Worm (Caenorhabditis elegans) whole organism, L3 larva: ENCODE measurements around the gene F09A5.3.
A peak's percentile ranks its signal among the peaks of the same experiment; 100 is the strongest.

Source experiments
- R02D3.7 ChIP-seq: fragments of 150-350 bp; optimal IDR thresholded peaks from 2 replicates; lab custom pipeline; 2014; ENCODE audit warnings: missing biosample characterization, missing genetic modification characterization
- aly-2 ChIP-seq: fragments of 150-350 bp; optimal IDR thresholded peaks from 2 replicates; lab custom pipeline; 2014; ENCODE audit warnings: missing biosample characterization, missing genetic modification characterization
- ceh-16 ChIP-seq: sonication (generic microtip); optimal IDR thresholded peaks from 2 replicates; lab custom pipeline; 2017; ENCODE audit warnings: missing biosample characterization, missing genetic modification characterization
- ceh-82 ChIP-seq: fragments of 150-350 bp; optimal IDR thresholded peaks from 2 replicates; lab custom pipeline; 2014; ENCODE audit warnings: missing biosample characterization, missing genetic modification characterization
- ceh-9 ChIP-seq: sonication (generic microtip); optimal IDR thresholded peaks from 2 replicates; lab custom pipeline; 2018; ENCODE audit warnings: missing biosample characterization, missing genetic modification characterization
- egl-5 ChIP-seq: fragments of 150-350 bp; optimal IDR thresholded peaks from 2 replicates; lab custom pipeline; 2017; ENCODE audit warnings: missing biosample characterization, missing genetic modification reagents, missing genetic modification characterization, inconsistent platforms
- elt-1 ChIP-seq: fragments of 150-350 bp; optimal IDR thresholded peaks from 2 replicates; lab custom pipeline; 2014; ENCODE audit warnings: missing biosample characterization, missing genetic modification characterization
- elt-2 ChIP-seq: sonication (generic microtip); optimal IDR thresholded peaks from 2 replicates; lab custom pipeline; 2016; ENCODE audit warnings: missing genetic modification reagents, mild to moderate bottlenecking, missing genetic modification characterization, missing compliant biosample characterization
- elt-3 ChIP-seq, 3 experiments: fragments of 150-350 bp in 1 of 3; sonication (generic microtip) in 2 of 3; optimal IDR thresholded peaks; 2 replicates in 2 of 3; 4 replicates in 1 of 3; lab custom pipeline; 2014 to 2017; ENCODE audit warnings: missing biosample characterization in 3 of 3, missing genetic modification characterization in 3 of 3
- eor-1 ChIP-seq, 2 experiments: fragments of 150-350 bp; optimal IDR thresholded peaks; 2 replicates each; lab custom pipeline; 2014 to 2018; ENCODE audit warnings: missing biosample characterization in 2 of 2, missing genetic modification characterization in 2 of 2
- fkh-10 ChIP-seq: sonication (generic microtip); optimal IDR thresholded peaks from 2 replicates; lab custom pipeline; 2017; ENCODE audit warnings: missing biosample characterization, missing genetic modification reagents, missing genetic modification characterization
- fkh-2 ChIP-seq: fragments of 150-350 bp; optimal IDR thresholded peaks from 2 replicates; lab custom pipeline; 2014; ENCODE audit warnings: missing biosample characterization, missing genetic modification reagents, missing genetic modification characterization
- hmg-11 ChIP-seq: sonication (generic microtip); optimal IDR thresholded peaks from 2 replicates; lab custom pipeline; 2016; ENCODE audit warnings: missing genetic modification characterization, missing compliant biosample characterization
- lin-15B ChIP-seq: fragments of 150-350 bp; optimal IDR thresholded peaks from 2 replicates; lab custom pipeline; 2014; ENCODE audit warnings: missing biosample characterization, missing genetic modification characterization
- lin-39 ChIP-seq: fragments of 150-350 bp; optimal IDR thresholded peaks from 2 replicates; lab custom pipeline; 2018; ENCODE audit warnings: missing biosample characterization, missing genetic modification reagents, missing genetic modification characterization
- lsy-12 ChIP-seq: sonication (generic microtip); optimal IDR thresholded peaks from 2 replicates; lab custom pipeline; 2016; ENCODE audit warnings: mild to moderate bottlenecking, missing genetic modification characterization, missing compliant biosample characterization
- mdl-1 ChIP-seq: fragments of 150-350 bp; optimal IDR thresholded peaks from 2 replicates; lab custom pipeline; 2014; ENCODE audit warnings: missing biosample characterization, missing genetic modification characterization
- mml-1 ChIP-seq: fragments of 150-350 bp; sonication (generic microtip); optimal IDR thresholded peaks from 3 replicates; lab custom pipeline; 2014; ENCODE audit warnings: missing biosample characterization, missing genetic modification characterization
- nfya-1 ChIP-seq: sonication (generic microtip); optimal IDR thresholded peaks from 2 replicates; lab custom pipeline; 2017; ENCODE audit warnings: missing genetic modification characterization, mild to moderate bottlenecking, missing compliant biosample characterization, antibody characterized with exemption, moderate library complexity; ENCODE audit not compliant: insufficient read depth
- nhr-11 ChIP-seq: fragments of 150-350 bp; optimal IDR thresholded peaks from 2 replicates; lab custom pipeline; 2014; ENCODE audit warnings: missing biosample characterization, missing genetic modification characterization
- nhr-12 ChIP-seq: fragments of 150-350 bp; optimal IDR thresholded peaks from 2 replicates; lab custom pipeline; 2014; ENCODE audit warnings: missing biosample characterization, missing genetic modification characterization
- nhr-23 ChIP-seq: fragments of 150-350 bp; optimal IDR thresholded peaks from 2 replicates; lab custom pipeline; 2014; ENCODE audit warnings: missing biosample characterization, missing genetic modification reagents, missing genetic modification characterization
- nhr-25 ChIP-seq: sonication (generic microtip); optimal IDR thresholded peaks from 2 replicates; lab custom pipeline; 2017; ENCODE audit warnings: missing biosample characterization, missing genetic modification characterization
- nhr-28 ChIP-seq: fragments of 150-350 bp; optimal IDR thresholded peaks from 2 replicates; lab custom pipeline; 2014; ENCODE audit warnings: missing biosample characterization, missing genetic modification characterization
- nhr-43 ChIP-seq: sonication (generic microtip); optimal IDR thresholded peaks from 2 replicates; lab custom pipeline; 2016; ENCODE audit warnings: mild to moderate bottlenecking, missing genetic modification characterization, missing compliant biosample characterization; ENCODE audit not compliant: poor library complexity, severe bottlenecking
- nhr-67 ChIP-seq: fragments of 150-350 bp; optimal IDR thresholded peaks from 2 replicates; lab custom pipeline; 2014; ENCODE audit warnings: missing biosample characterization, missing genetic modification characterization
- pha-4 ChIP-seq: fragments of 150-350 bp; optimal IDR thresholded peaks from 2 replicates; lab custom pipeline; 2014; ENCODE audit warnings: missing biosample characterization, missing genetic modification reagents, missing genetic modification characterization
- pqm-1 ChIP-seq: fragments of 150-350 bp; optimal IDR thresholded peaks from 2 replicates; lab custom pipeline; 2017; ENCODE audit warnings: missing biosample characterization, missing genetic modification characterization, inconsistent platforms
- sea-2 ChIP-seq: fragments of 150-350 bp; sonication (generic microtip); optimal IDR thresholded peaks from 4 replicates; lab custom pipeline; 2014; ENCODE audit warnings: missing biosample characterization, missing genetic modification reagents, missing genetic modification characterization
- zag-1 ChIP-seq: fragments of 150-350 bp; optimal IDR thresholded peaks from 2 replicates; lab custom pipeline; 2014; ENCODE audit warnings: missing biosample characterization, missing genetic modification characterization
- ztf-11 ChIP-seq: fragments of 150-350 bp; optimal IDR thresholded peaks from 2 replicates; lab custom pipeline; 2014; ENCODE audit warnings: missing biosample characterization, missing genetic modification characterization
- ztf-4 ChIP-seq: fragments of 150-350 bp; optimal IDR thresholded peaks from 2 replicates; lab custom pipeline; 2014; ENCODE audit warnings: missing biosample characterization, missing genetic modification characterization

F09A5.3 gene

ce11 chrX:13169133-13169532 lies 27.7 kb downstream of the F09A5.3 start:
- TF ChIP-seq mml-1 (tag; lab: Kevin White, UChicago) (no peak), mdl-1 (tag; lab: Kevin White, UChicago) (peak; percentile 40), lin-39 (peak; percentile 87), elt-1 (tag; lab: Kevin White, UChicago) (peak; percentile 73), egl-5 (tag; lab: Kevin White, UChicago) (peak; percentile 32), nfya-1 (peak; percentile 44), nhr-43 (tag; lab: Kevin White, UChicago) (peak; percentile 21), lsy-12 (tag; lab: Kevin White, UChicago) (no peak), nhr-23 (peak; percentile 18), nhr-25 (tag; lab: Kevin White, UChicago) (peak; percentile 15)
- TF ChIP-seq, all 47 proteins: peak for 8

- no peak for TF ChIP-seq sea-2
- TF ChIP-seq eor-1 (tag; optimal IDR thresholded peaks at IDR 0.05; lab: Kevin White, UChicago), result no peak
- no peak for TF ChIP-seq nhr-23
- TF ChIP-seq lin-15B (tag; lab: Kevin White, UChicago), result no peak
- TF ChIP-seq mdl-1 (tag; lab: Kevin White, UChicago), result no peak
- TF ChIP-seq mml-1 (tag; lab: Kevin White, UChicago), result no peak
- TF ChIP-seq ztf-11 (tag; lab: Kevin White, UChicago), result no peak
These were observed 28.6 kb downstream of the F09A5.3 start, which contains the start of gene mob-2 for ce11 chrX:13169975-13170374. TSS of gene mob-2 (minus strand) at chrX:13170075.

DNA sequence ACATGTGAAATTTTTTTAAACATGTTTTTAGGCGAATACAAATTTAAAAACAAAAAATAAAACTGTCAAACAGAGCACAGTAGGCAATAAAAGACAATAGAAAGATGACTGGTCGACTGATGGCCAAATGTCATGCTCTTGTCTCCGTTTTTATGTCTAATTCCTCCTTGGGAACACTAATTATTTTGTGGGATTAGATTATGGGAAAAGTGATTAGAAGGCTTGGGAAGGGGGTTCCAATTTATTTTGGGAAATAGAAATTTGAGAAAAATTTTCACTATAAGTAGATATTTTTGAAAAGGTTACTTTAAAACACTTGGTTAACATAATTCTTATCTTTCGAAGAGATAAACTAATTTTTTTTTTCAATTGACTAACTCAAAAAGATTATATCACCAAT lies 29.4 kb downstream of the F09A5.3 start:
- TF ChIP-seq ztf-4 (tag; lab: Kevin White, UChicago) (no peak), ceh-9 (tag; lab: Kevin White, UChicago) (no peak), nhr-12 (tag; lab: Kevin White, UChicago) (no peak), pqm-1 (no peak)
- TF ChIP-seq, all 47 proteins: peak for 0

- TF ChIP-seq ceh-16, result no peak
- TF ChIP-seq fkh-10, result peak; percentile 5
- TF ChIP-seq lin-39, result peak; percentile 5
- TF ChIP-seq pha-4, result no peak
- peak; percentile 50 for TF ChIP-seq nfya-1
- peak; percentile 24 for TF ChIP-seq lin-15B (tag; lab: Kevin White, UChicago)
- no peak for TF ChIP-seq mdl-1 (tag; lab: Kevin White, UChicago)
- no peak for TF ChIP-seq nhr-23
- no peak for TF ChIP-seq elt-3 (tag; optimal IDR thresholded peaks at IDR 0.05; lab: Kevin White, UChicago)
- TF ChIP-seq hmg-11 (tag; lab: Kevin White, UChicago), result peak; percentile 64
- peak; percentile 3 for TF ChIP-seq lsy-12 (tag; lab: Kevin White, UChicago)
These were observed 29.8 kb downstream of the F09A5.3 start for ce11 chrX:13171206-13171605.

DNA sequence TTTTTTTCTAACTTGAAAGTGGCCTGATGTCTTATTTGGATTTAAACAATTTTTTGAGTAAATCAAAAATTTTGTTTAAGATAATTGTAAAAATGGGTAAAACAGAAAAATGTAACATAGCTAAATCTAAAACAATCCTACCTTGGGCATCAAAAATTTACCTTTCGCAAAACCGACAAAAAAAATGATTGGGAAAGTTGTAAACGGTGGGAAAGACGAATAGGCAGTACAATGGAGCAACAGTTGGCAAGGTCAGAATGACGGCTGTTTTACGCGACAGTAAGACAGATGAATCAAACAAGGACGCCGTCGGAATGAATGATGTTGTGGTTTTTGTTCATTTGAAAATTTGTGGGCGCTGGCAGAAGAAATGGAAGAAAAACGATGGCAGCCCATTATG lies 33.0 kb downstream of the F09A5.3 start:
- TF ChIP-seq R02D3.7 (no peak), nhr-11 (tag; lab: Kevin White, UChicago) (no peak), ztf-4 (tag; lab: Kevin White, UChicago) (no peak), ceh-82 (tag; lab: Kevin White, UChicago) (no peak), nhr-25 (tag; lab: Kevin White, UChicago) (no peak), fkh-2 (tag; lab: Kevin White, UChicago) (no peak), nfya-1 (no peak), elt-2 (tag; lab: Kevin White, UChicago) (no peak), nhr-67 (no peak), ceh-9 (tag; lab: Kevin White, UChicago) (no peak), aly-2 (tag; lab: Kevin White, UChicago) (no peak), egl-5 (tag; lab: Kevin White, UChicago) (no peak), zag-1 (tag; lab: Kevin White, UChicago) (no peak)

ce11 chrX:13178347-13178746 lies 36.9 kb downstream of the F09A5.3 start, which contains the start of gene nlp-3:
TSS of gene nlp-3 (minus strand) at chrX:13178447.
- no peak for TF ChIP-seq nhr-28
- no peak for TF ChIP-seq lin-39
- no peak for TF ChIP-seq hmg-11 (tag; lab: Kevin White, UChicago)
